Fruit fly (Drosophila melanogaster) whole organism, pupa: ENCODE measurements around the gene Trf4-1.

Experiments used
- CG10348 ChIP-seq: fragments of 200-800 bp; sonication (Bioruptor generic); IDR thresholded peaks from 2 replicates; pipeline ENCODE4 v1.3.6; 2022; ENCODE audit warnings: missing biosample characterization, missing genetic modification characterization
- CG12605 ChIP-seq: fragments of 200-800 bp; sonication (Bioruptor generic); IDR thresholded peaks from 2 replicates; pipeline ENCODE4 v1.3.6; 2022; ENCODE audit warnings: missing biosample characterization, missing genetic modification characterization
- CG13204 ChIP-seq: fragments of 200-800 bp; sonication (Bioruptor generic); optimal IDR thresholded peaks from 2 replicates; lab custom pipeline; 2018; ENCODE audit warnings: missing biosample characterization, mild to moderate bottlenecking, missing genetic modification characterization, moderate library complexity
- CG14655 ChIP-seq: fragments of 200-800 bp; sonication (Bioruptor generic); optimal IDR thresholded peaks from 3 replicates; lab custom pipeline; 2017; ENCODE audit warnings: mild to moderate bottlenecking, missing biosample characterization, missing genetic modification reagents, missing genetic modification characterization
- CG15710 ChIP-seq: fragments of 200-800 bp; sonication (Bioruptor generic); optimal IDR thresholded peaks from 2 replicates; lab custom pipeline; 2018; ENCODE audit warnings: missing biosample characterization, mild to moderate bottlenecking, missing genetic modification characterization, moderate library complexity
- CG17806 ChIP-seq: fragments of 200-800 bp; sonication (Bioruptor generic); optimal IDR thresholded peaks from 2 replicates; lab custom pipeline; 2018; ENCODE audit warnings: missing biosample characterization, mild to moderate bottlenecking, missing genetic modification characterization, moderate library complexity
- CG32121 ChIP-seq: fragments of 200-800 bp; sonication (Bioruptor generic); IDR thresholded peaks from 2 replicates; pipeline ENCODE4 v1.3.6; 2022; ENCODE audit warnings: missing biosample characterization, missing genetic modification characterization
- CG34367 ChIP-seq: fragments of 200-800 bp; sonication (Bioruptor generic); optimal IDR thresholded peaks from 2 replicates; lab custom pipeline; 2018; ENCODE audit warnings: missing biosample characterization, mild to moderate bottlenecking, missing genetic modification characterization
- CG4496 ChIP-seq: fragments of 200-800 bp; sonication (Bioruptor generic); IDR thresholded peaks from 3 replicates; pipeline ENCODE4 v1.3.6; 2022; ENCODE audit warnings: missing biosample characterization, missing genetic modification characterization
- CG8159 ChIP-seq: fragments of 200-800 bp; sonication (Bioruptor generic); optimal IDR thresholded peaks from 3 replicates; lab custom pipeline; 2018; ENCODE audit warnings: missing biosample characterization, mild to moderate bottlenecking, missing genetic modification characterization, moderate library complexity
- CG8301 ChIP-seq: fragments of 200-800 bp; sonication (Bioruptor generic); optimal IDR thresholded peaks from 2 replicates; lab custom pipeline; 2018; ENCODE audit warnings: missing biosample characterization, mild to moderate bottlenecking, missing genetic modification characterization
- CG9948 ChIP-seq: fragments of 200-800 bp; sonication (Bioruptor generic); optimal IDR thresholded peaks from 2 replicates; lab custom pipeline; 2018; ENCODE audit warnings: missing biosample characterization, mild to moderate bottlenecking, missing genetic modification characterization, moderate library complexity
- D1 ChIP-seq: fragments of 200-800 bp; sonication (Bioruptor generic); optimal IDR thresholded peaks from 2 replicates; lab custom pipeline; 2018; ENCODE audit warnings: missing biosample characterization, mild to moderate bottlenecking, missing genetic modification characterization, moderate library complexity
- EcR ChIP-seq: fragments of 200-800 bp; sonication (Bioruptor generic); optimal IDR thresholded peaks from 3 replicates; lab custom pipeline; 2019; ENCODE audit warnings: missing biosample characterization, missing genetic modification characterization, mild to moderate bottlenecking, moderate library complexity, missing genetic modification reagents
- Ets98B ChIP-seq: fragments of 200-800 bp; sonication (Bioruptor generic); IDR thresholded peaks from 2 replicates; pipeline ENCODE4 v1.3.6; 2022; ENCODE audit warnings: missing biosample characterization, missing genetic modification characterization
- Pif1A ChIP-seq: fragments of 200-800 bp; sonication (Bioruptor generic); optimal IDR thresholded peaks from 3 replicates; lab custom pipeline; 2016; ENCODE audit warnings: missing biosample characterization, missing genetic modification characterization
- Pif1B ChIP-seq: fragments of 200-800 bp; sonication (Bioruptor generic); optimal IDR thresholded peaks from 3 replicates; lab custom pipeline; 2016; ENCODE audit warnings: missing biosample characterization, missing genetic modification characterization
- Snoo ChIP-seq: fragments of 200-800 bp; sonication (Bioruptor generic); optimal IDR thresholded peaks from 3 replicates; lab custom pipeline; 2017; ENCODE audit warnings: missing biosample characterization, mild to moderate bottlenecking, missing genetic modification characterization, inconsistent platforms
- fd96Ca ChIP-seq: fragments of 200-800 bp; sonication (Bioruptor generic); IDR thresholded peaks from 3 replicates; pipeline ENCODE4 v1.3.6; 2022; ENCODE audit warnings: missing biosample characterization, missing genetic modification characterization
- gl ChIP-seq: fragments of 200-800 bp; sonication (Bioruptor generic); optimal IDR thresholded peaks from 2 replicates; lab custom pipeline; 2018; ENCODE audit warnings: missing biosample characterization, mild to moderate bottlenecking, missing genetic modification characterization
- rn ChIP-seq: fragments of 200-800 bp; sonication (Bioruptor generic); IDR thresholded peaks from 2 replicates; pipeline ENCODE4 v1.3.6; 2022; ENCODE audit warnings: missing biosample characterization, missing genetic modification characterization

Gene Trf4-1

DNA sequence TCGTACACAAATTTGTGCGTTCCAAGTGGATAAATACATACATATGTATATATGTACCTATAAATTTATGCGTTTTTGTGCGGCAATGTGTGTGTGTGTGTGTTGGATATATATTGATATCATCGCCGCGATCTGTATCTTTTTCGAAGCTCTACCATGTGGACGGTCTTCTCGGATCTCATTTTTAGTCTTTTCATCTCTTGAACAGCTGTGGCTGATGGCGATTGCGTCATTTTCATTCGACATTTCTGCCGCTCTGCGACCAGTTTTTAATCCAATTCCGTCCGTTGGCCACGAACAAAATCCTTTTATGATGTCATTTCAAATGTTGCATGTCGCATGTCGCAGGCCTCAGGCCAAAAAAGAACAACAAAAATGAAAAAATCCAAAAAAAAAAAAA lies 39.6 kb upstream of the Trf4-1 start:
- no peak for TF ChIP-seq CG10348
- no peak for TF ChIP-seq Pif1A (GFP tag; lab: Kevin White, UChicago)
- no peak for TF ChIP-seq Ets98B (GFP tag; lab: Robert Waterston, UW)
- no peak for TF ChIP-seq Pif1B (GFP tag; lab: Kevin White, UChicago)
- TF ChIP-seq CG8159: no peak
- no peak for TF ChIP-seq Snoo (tag; lab: Kevin White, UChicago)
- TF ChIP-seq rn (GFP tag; lab: Robert Waterston, UW): no peak
- no peak for TF ChIP-seq CG17806 (tag; lab: Kevin White, UChicago)
- no peak for TF ChIP-seq CG13204 (GFP tag; lab: Kevin White, UChicago)
- no peak for TF ChIP-seq EcR (GFP tag; lab: Kevin White, UChicago)
- no peak for TF ChIP-seq CG14655 (GFP tag; lab: Kevin White, UChicago)
- no peak for TF ChIP-seq CG12605 (GFP tag; lab: Robert Waterston, UW)
- no peak for TF ChIP-seq CG32121 (GFP tag; lab: Robert Waterston, UW)
- TF ChIP-seq CG4496: no peak

DNA sequence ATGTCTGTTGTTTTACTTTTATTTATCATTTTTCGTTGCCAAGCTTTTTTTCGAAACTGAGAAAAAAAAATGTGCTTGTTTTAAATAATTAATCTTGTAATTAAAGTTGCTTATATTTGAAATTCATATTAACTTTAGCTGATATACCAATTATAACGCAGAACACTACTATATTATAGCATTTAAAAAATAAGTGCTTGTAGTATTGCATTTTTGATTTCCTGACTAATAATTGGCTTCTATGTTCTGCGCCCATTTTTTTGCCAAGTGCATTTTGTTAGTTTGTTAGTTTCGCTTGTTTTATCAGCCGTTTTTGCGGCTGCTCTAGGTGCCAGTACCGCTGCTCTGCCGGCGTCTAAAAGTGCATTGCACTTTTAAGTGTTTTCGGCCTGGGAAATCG lies 38.6 kb upstream of the Trf4-1 start:
- TF ChIP-seq CG34367 (tag; lab: Kevin White, UChicago) (no peak), CG8301 (peak; percentile 50), Pif1A (GFP tag; lab: Kevin White, UChicago) (no peak), CG4496 (peak; percentile 52; the same call in 2 of the 3 replicates), CG10348 (no peak), gl (tag; lab: Kevin White, UChicago) (no peak), CG8159 (no peak), CG32121 (GFP tag; lab: Robert Waterston, UW) (peak; percentile 64), CG14655 (GFP tag; lab: Kevin White, UChicago) (peak; percentile 55), Ets98B (GFP tag; lab: Robert Waterston, UW) (peak; percentile 26; the same call in 1 of the 2 replicates), EcR (GFP tag; lab: Kevin White, UChicago) (no peak), Pif1B (GFP tag; lab: Kevin White, UChicago) (no peak), CG9948 (tag; lab: Kevin White, UChicago) (no peak)
- TF ChIP-seq, all 21 proteins: peak for 5

DNA sequence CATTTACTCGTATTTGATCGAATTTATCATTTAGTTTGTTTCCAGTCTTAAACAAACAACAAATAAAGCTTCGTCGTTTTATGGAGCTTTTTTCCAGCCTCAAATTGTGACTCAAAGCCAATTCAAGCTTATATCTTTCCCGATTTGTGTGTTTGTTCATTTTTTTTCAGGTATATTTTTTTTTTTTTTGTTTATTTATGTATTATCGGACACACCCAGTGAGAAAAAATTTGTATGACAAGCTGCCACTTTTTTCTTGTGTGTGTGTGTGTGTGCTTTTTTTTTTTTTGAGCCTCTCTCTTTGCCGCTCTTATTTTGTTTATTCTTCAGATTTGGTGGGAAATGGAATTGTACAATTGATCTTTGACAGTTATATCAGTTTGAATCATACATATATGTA lies 37.6 kb upstream of the Trf4-1 start:
- TF ChIP-seq CG32121 (GFP tag; lab: Robert Waterston, UW) (peak; percentile 30; the same call in 1 of the 2 replicates), CG14655 (GFP tag; lab: Kevin White, UChicago) (no peak), Pif1A (GFP tag; lab: Kevin White, UChicago) (peak; percentile 8)

DNA sequence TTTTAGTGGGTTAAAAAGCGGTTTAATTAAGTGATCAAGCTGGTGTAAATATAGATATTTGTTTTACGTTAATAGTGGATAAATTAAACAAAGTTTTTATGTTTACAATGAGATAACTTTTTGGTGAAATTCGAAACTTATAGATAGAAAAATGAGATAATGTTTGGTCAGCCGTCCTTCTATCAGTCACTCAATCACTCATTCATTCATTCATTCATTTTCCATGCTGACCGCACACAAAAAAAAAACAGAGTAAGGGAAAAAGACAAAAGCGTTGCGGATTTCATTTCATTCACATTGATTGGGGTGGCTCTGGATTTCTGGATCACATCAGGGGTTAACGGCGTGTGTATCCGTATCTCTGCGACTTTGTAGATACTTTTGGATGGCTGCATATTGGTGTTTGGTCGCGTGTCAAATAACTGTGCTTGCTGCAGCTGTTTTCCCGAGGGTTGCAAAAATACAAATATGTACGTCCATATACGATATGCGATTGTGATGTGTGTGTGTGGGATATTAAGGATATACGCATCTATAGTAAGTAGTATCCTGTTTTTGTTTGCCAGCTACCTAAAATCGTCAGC lies 36.5 kb upstream of the Trf4-1 start:
- TF ChIP-seq Snoo (tag; lab: Kevin White, UChicago) (no peak), rn (GFP tag; lab: Robert Waterston, UW) (no peak), CG12605 (GFP tag; lab: Robert Waterston, UW) (no peak), CG32121 (GFP tag; lab: Robert Waterston, UW) (no peak), CG9948 (tag; lab: Kevin White, UChicago) (no peak), CG14655 (GFP tag; lab: Kevin White, UChicago) (no peak), CG8301 (no peak), CG15710 (tag; lab: Kevin White, UChicago) (no peak)

DNA sequence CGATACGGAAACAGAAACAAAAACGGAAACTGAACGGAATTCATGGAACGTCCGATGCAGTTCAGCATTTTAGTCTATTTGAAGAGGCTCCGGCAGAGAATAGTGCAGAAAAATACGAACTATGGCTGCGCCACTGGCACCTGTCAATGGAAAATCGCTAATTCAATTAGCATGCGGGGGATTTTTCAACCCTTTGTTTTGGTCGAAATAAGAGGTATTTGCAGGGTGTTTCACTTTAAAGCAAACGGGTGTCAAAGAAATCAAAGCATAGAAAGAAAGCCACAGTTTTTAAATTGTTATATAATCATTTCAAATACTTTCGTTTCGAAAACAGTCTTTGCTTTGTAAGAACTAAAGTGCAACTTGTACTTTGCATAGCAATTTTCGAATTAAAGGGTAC lies 30.5 kb upstream of the Trf4-1 start, which contains the start of gene PIP82:
Gene PIP82, minus strand, starts transcription at position 101 of the 400 bp plus-strand sequence.
- TF ChIP-seq CG13204 (GFP tag; lab: Kevin White, UChicago) (no peak), CG9948 (tag; lab: Kevin White, UChicago) (no peak), CG12605 (GFP tag; lab: Robert Waterston, UW) (no peak), fd96Ca (GFP tag; lab: Robert Waterston, UW) (no peak), CG32121 (GFP tag; lab: Robert Waterston, UW) (no peak), CG4496 (no peak), D1 (tag; lab: Kevin White, UChicago) (no peak), CG34367 (tag; lab: Kevin White, UChicago) (no peak), CG8159 (no peak), CG10348 (no peak)

DNA sequence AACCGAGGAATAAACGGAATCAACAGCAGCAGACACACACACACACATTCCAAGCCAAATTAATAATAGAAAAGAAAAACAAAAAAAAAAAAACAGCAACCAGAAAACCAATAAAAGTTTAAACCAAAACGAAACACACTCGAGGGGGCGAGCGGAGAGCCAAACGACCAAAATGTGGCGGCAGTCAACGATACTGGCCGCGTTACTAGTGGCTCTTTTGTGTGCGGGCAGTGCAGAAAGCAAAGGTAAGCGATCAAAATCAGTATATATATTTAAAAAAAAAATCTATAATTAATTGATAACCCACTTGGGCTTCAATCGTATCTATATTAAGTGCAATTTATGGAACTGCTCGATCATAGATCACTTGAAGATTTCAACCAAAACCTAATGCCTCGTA lies 28.3 kb upstream of the Trf4-1 start:
- peak; percentile 13; the same call in 1 of the 2 replicates for TF ChIP-seq Ets98B (GFP tag; lab: Robert Waterston, UW)
- TF ChIP-seq D1 (tag; lab: Kevin White, UChicago): no peak
- TF ChIP-seq CG17806 (tag; lab: Kevin White, UChicago): no peak
